Fruit fly (Drosophila melanogaster): ENCODE results near the gene CG8209.
A peak's percentile ranks its signal among the peaks of the same experiment; 100 is the strongest.

Gene CG8209

DNA sequence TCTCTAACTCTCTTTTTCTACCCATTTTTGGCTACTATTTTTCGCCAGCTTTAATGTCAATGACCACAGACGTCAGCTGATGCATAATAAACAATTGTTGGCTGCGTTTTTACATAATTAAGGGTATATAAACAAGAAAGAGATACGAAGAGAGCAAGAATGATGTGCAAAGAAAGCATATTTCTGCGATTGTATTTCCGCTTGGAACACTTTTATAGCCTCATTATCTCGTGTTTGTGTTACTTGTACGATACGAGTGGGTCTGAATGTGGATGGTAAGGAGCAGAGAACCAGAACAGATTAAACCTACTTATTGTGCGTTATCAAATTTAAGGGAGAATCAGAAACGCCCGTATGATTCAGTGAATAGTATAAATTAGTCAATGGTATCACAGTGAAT is 41.3 kb upstream of the CG8209 start (continued):
- no peak for TF ChIP-seq Ets97D (GFP tag; optimal IDR thresholded peaks at IDR 0.05)
- no peak for TF ChIP-seq slp2 (GFP tag; optimal IDR thresholded peaks at IDR 0.05)
- TF ChIP-seq sens-2 (GFP tag; IDR thresholded peaks at IDR 0.05): no peak
- no peak for TF ChIP-seq usp (GFP tag; optimal IDR thresholded peaks at IDR 0.05)
- TF ChIP-seq gcm (GFP tag; optimal IDR thresholded peaks at IDR 0.05): peak; percentile 23
- no peak for TF ChIP-seq CG17568 (GFP tag; optimal IDR thresholded peaks at IDR 0.05)
- peak; percentile 80 for TF ChIP-seq exex (tag; optimal IDR thresholded peaks at IDR 0.05)
- peak; percentile 45 for TF ChIP-seq CG7745 (tag; optimal IDR thresholded peaks at IDR 0.05)
- no peak for TF ChIP-seq CG11504 (tag; optimal IDR thresholded peaks at IDR 0.05)
- TF ChIP-seq hb (GFP tag; IDR thresholded peaks at IDR 0.05; ENCODE audit: partially characterized antibody): no peak
- no peak for TF ChIP-seq pb (GFP tag; optimal IDR thresholded peaks at IDR 0.05)
- TF ChIP-seq Hsf (GFP tag; optimal IDR thresholded peaks at IDR 0.05): no peak
- no peak for TF ChIP-seq CG4360 (GFP tag; IDR thresholded peaks at IDR 0.05)
- no peak for TF ChIP-seq sr (GFP tag; IDR thresholded peaks at IDR 0.05)
- TF ChIP-seq BEAF-32 (GFP tag; optimal IDR thresholded peaks at IDR 0.05): no peak
- TF ChIP-seq CG4282 (GFP tag; optimal IDR thresholded peaks at IDR 0.05): no peak
- no peak for TF ChIP-seq Deaf1 (tag; optimal IDR thresholded peaks at IDR 0.05)
- TF ChIP-seq CG7839 (tag; optimal IDR thresholded peaks at IDR 0.05): no peak
- no peak for TF ChIP-seq Lhr (GFP tag; optimal IDR thresholded peaks at IDR 0.05)
- TF ChIP-seq Trl (optimal IDR thresholded peaks at IDR 0.05): peak in 1 of 2 experiments; percentile 21
- no peak for TF ChIP-seq Trl (GFP tag; optimal IDR thresholded peaks at IDR 0.05)
- TF ChIP-seq bbx (GFP tag; IDR thresholded peaks at IDR 0.05; ENCODE audit: partially characterized antibody): no peak
- TF ChIP-seq Dbx (GFP tag; IDR thresholded peaks at IDR 0.05): no peak
- TF ChIP-seq schlank (tag; optimal IDR thresholded peaks at IDR 0.05): no peak
- no peak for TF ChIP-seq CG15479 (GFP tag; optimal IDR thresholded peaks at IDR 0.05)
- TF ChIP-seq CG16813 (GFP tag; IDR thresholded peaks at IDR 0.05; ENCODE audit: partially characterized antibody): no peak
- TF ChIP-seq lbe (GFP tag; optimal IDR thresholded peaks at IDR 0.05): no peak
- no peak for TF ChIP-seq CG18599 (GFP tag; optimal IDR thresholded peaks at IDR 0.05)
- TF ChIP-seq CG14441 (GFP tag; IDR thresholded peaks at IDR 0.05): no peak
- TF ChIP-seq jigr1 (GFP tag; IDR thresholded peaks at IDR 0.05): no peak

DNA sequence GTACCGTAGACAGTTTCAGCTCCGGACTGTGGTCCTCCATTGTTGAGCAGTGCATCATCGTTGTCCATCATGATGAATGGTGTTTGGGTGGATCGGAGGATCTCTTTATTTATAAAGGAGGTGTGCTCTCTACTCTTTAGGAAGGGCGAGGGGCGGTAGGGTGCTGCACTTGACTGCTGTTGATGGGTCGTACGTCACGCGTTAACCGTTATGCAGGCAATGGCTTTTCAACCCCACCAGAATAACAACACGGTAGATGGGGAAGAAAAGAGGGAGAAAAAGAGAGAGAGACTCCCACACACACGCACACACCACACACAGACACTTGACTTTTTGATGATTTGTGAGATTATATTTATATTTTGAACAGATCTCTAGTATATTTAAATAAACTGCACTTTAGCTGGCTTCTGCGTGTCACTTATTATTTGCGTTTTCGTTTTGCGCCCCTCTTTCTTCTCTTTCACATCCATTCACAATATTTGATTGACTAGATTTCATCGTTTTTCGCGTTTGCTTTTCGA is 40.7 kb upstream of the CG8209 start:
- TF ChIP-seq ttk (GFP tag; IDR thresholded peaks at IDR 0.05): 0 out of 2 replicates have a peak, but pooled peaks have one; percentile 9
- TF ChIP-seq CG14014 (GFP tag; IDR thresholded peaks at IDR 0.05): no peak
- no peak for TF ChIP-seq CG12299 (tag; optimal IDR thresholded peaks at IDR 0.05)
- TF ChIP-seq crol (GFP tag; IDR thresholded peaks at IDR 0.05): peak; percentile 41
- TF ChIP-seq cg (GFP tag; optimal IDR thresholded peaks at IDR 0.05): peak; percentile 65
- TF ChIP-seq her (GFP tag; optimal IDR thresholded peaks at IDR 0.05): no peak
- no peak for TF ChIP-seq CG3726 (GFP tag; IDR thresholded peaks at IDR 0.05)
- peak; percentile 19 to 39 for TF ChIP-seq Trl (optimal IDR thresholded peaks at IDR 0.05)
- no peak for TF ChIP-seq Trl (GFP tag; optimal IDR thresholded peaks at IDR 0.05)
- TF ChIP-seq chm (GFP tag; IDR thresholded peaks at IDR 0.05): peak; percentile 45; the same call in 1 of the 2 replicates
- TF ChIP-seq unc-4 (GFP tag; IDR thresholded peaks at IDR 0.05; ENCODE audit: partially characterized antibody): 0 out of 2 replicates have a peak, but pooled peaks have one; percentile 3
- TF ChIP-seq CG4617 (GFP tag; optimal IDR thresholded peaks at IDR 0.05; ENCODE audit: borderline replicate concordance): no peak
- peak in 1 of 2 experiments; percentile 49 for TF ChIP-seq Pdp1 (GFP tag; optimal IDR thresholded peaks at IDR 0.05)
- TF ChIP-seq vfl (GFP tag; optimal IDR thresholded peaks at IDR 0.05): no peak
- TF ChIP-seq Fer1 (GFP tag; optimal IDR thresholded peaks at IDR 0.05): no peak
- no peak for TF ChIP-seq amos (GFP tag; IDR thresholded peaks at IDR 0.05; ENCODE audit: partially characterized antibody)
- no peak for TF ChIP-seq CG13424 (tag; optimal IDR thresholded peaks at IDR 0.05)
- TF ChIP-seq luna (GFP tag; optimal IDR thresholded peaks at IDR 0.05): no peak
- no peak for TF ChIP-seq CG9817 (tag; optimal IDR thresholded peaks at IDR 0.05)
